Worm (Caenorhabditis elegans) whole organism, L1 larva: ENCODE data around the gene clc-11.

Experiments
- aly-2 ChIP-seq: fragments of 150-350 bp; optimal IDR thresholded peaks from 2 replicates; lab custom pipeline; 2014; ENCODE audit warnings: missing biosample characterization, missing genetic modification characterization
- ceh-82 ChIP-seq, 3 experiments: fragments of 150-350 bp in 1 of 3; sonication (generic microtip) in 2 of 3; optimal IDR thresholded peaks; 2 replicates each; lab custom pipeline; 2014 to 2017; ENCODE audit warnings: missing biosample characterization in 3 of 3, missing genetic modification characterization in 3 of 3
- ceh-88 ChIP-seq: fragments of 200-800 bp; sonication (Bioruptor generic); IDR thresholded peaks from 2 replicates; pipeline ENCODE4 v1.3.6; 2022; ENCODE audit warnings: missing genetic modification characterization, missing compliant biosample characterization
- ceh-90 ChIP-seq: sonication (generic microtip); optimal IDR thresholded peaks from 2 replicates; lab custom pipeline; 2016; ENCODE audit warnings: missing genetic modification characterization, missing compliant biosample characterization
- elt-2 ChIP-seq: sonication (generic microtip); optimal IDR thresholded peaks from 2 replicates; lab custom pipeline; 2016; ENCODE audit warnings: missing genetic modification characterization, mild to moderate bottlenecking, inconsistent platforms, missing compliant biosample characterization, missing genetic modification reagents
- fkh-10 ChIP-seq: sonication (generic microtip); optimal IDR thresholded peaks from 2 replicates; lab custom pipeline; 2017; ENCODE audit warnings: missing biosample characterization, missing genetic modification reagents, missing genetic modification characterization
- mdl-1 ChIP-seq, 2 experiments: fragments of 150-350 bp; optimal IDR thresholded peaks; 2 replicates each; lab custom pipeline; 2014 to 2017; ENCODE audit warnings: missing biosample characterization in 2 of 2, missing genetic modification characterization in 2 of 2, inconsistent platforms in 1 of 2
- nhr-28 ChIP-seq: fragments of 150-350 bp; optimal IDR thresholded peaks from 2 replicates; lab custom pipeline; 2014; ENCODE audit warnings: missing biosample characterization, missing genetic modification characterization
- nhr-71 ChIP-seq: sonication (generic microtip); optimal IDR thresholded peaks from 2 replicates; lab custom pipeline; 2016; ENCODE audit warnings: mild to moderate bottlenecking, missing genetic modification characterization, moderate library complexity, missing compliant biosample characterization
- nhr-77 ChIP-seq: fragments of 150-350 bp; optimal IDR thresholded peaks from 2 replicates; lab custom pipeline; 2014; ENCODE audit warnings: missing biosample characterization, missing genetic modification characterization
- unc-62 ChIP-seq: fragments of 150-350 bp; optimal IDR thresholded peaks from 2 replicates; lab custom pipeline; 2014; ENCODE audit warnings: missing biosample characterization, missing genetic modification reagents, missing genetic modification characterization

ce11 chrV:16094862-16095261 lies 44.6 kb downstream of the clc-11 start:
- no peak for TF ChIP-seq unc-62 (GFP tag; lab: Kevin White, UChicago)
- TF ChIP-seq mdl-1 (tag; optimal IDR thresholded peaks at IDR 0.05; lab: Kevin White, UChicago), result no peak
- TF ChIP-seq elt-2 (tag; lab: Kevin White, UChicago), result no peak
- TF ChIP-seq ceh-90 (tag; lab: Kevin White, UChicago), result no peak
- no peak for TF ChIP-seq ceh-82 (tag; optimal IDR thresholded peaks at IDR 0.05; lab: Kevin White, UChicago)
- TF ChIP-seq ceh-88, result no peak
- no peak for TF ChIP-seq nhr-28 (tag; lab: Kevin White, UChicago)
- TF ChIP-seq nhr-71 (tag; lab: Kevin White, UChicago), result no peak
- TF ChIP-seq fkh-10 (GFP tag; lab: Kevin White, UChicago), result no peak
- TF ChIP-seq nhr-77 (tag; lab: Kevin White, UChicago), result no peak
- TF ChIP-seq aly-2 (tag; lab: Kevin White, UChicago), result no peak
